Fruit fly (Drosophila melanogaster) whole organism, embryonic: ENCODE results near the gene CG9626.

Source experiments
- Atf6 ChIP-seq: fragments of 200-800 bp; sonication (Bioruptor generic); IDR thresholded peaks from 2 replicates; pipeline ENCODE4 v1.3.6; 2022; ENCODE audit warnings: missing biosample characterization, missing genetic modification characterization
- Awh ChIP-seq: fragments of 200-800 bp; sonication (Bioruptor generic); IDR thresholded peaks from 2 replicates; pipeline ENCODE4, ENCODE4 v1.3.6; 2022; ENCODE audit warnings: missing biosample characterization, missing genetic modification characterization
- CG10209 ChIP-seq: fragments of 200-800 bp; sonication (Bioruptor generic); optimal IDR thresholded peaks from 3 replicates; lab custom pipeline; 2017; ENCODE audit warnings: missing biosample characterization, mild to moderate bottlenecking, missing genetic modification characterization, missing genetic modification reagents
- CG1024 ChIP-seq: fragments of 200-800 bp; sonication (Bioruptor generic); IDR thresholded peaks from 2 replicates; pipeline ENCODE4 v1.3.6; 2022; ENCODE audit warnings: missing biosample characterization, missing genetic modification characterization
- CG11696 ChIP-seq: fragments of 200-800 bp; sonication (Bioruptor generic); IDR thresholded peaks from 2 replicates; pipeline ENCODE4 v1.3.6; 2022; ENCODE audit warnings: missing biosample characterization, missing genetic modification characterization
- CG12299 ChIP-seq: fragments of 200-800 bp; sonication (Bioruptor generic); optimal IDR thresholded peaks from 2 replicates; lab custom pipeline; 2018; ENCODE audit warnings: missing biosample characterization, mild to moderate bottlenecking, missing genetic modification characterization
- CG14965 ChIP-seq: fragments of 200-800 bp; sonication (Bioruptor generic); optimal IDR thresholded peaks from 2 replicates; lab custom pipeline; 2016; ENCODE audit warnings: missing biosample characterization, missing genetic modification characterization, borderline replicate concordance
- CG17361 ChIP-seq: fragments of 200-800 bp; sonication (Bioruptor generic); IDR thresholded peaks from 3 replicates; pipeline ENCODE4 v1.3.6; 2022; ENCODE audit warnings: missing biosample characterization, missing genetic modification characterization
- CG18011 ChIP-seq: fragments of 200-800 bp; sonication (Bioruptor generic); optimal IDR thresholded peaks from 2 replicates; lab custom pipeline; 2017; ENCODE audit warnings: missing biosample characterization, missing genetic modification characterization, mild to moderate bottlenecking, moderate library complexity, missing genotype
- CG30020 ChIP-seq: fragments of 200-800 bp; optimal IDR thresholded peaks from 2 replicates; lab custom pipeline; 2019; ENCODE audit warnings: missing biosample characterization, mild to moderate bottlenecking, missing genetic modification characterization, moderate library complexity
- CG3163 ChIP-seq: fragments of 200-800 bp; sonication (Bioruptor generic); optimal IDR thresholded peaks from 3 replicates; lab custom pipeline; 2016; ENCODE audit warnings: missing biosample characterization, missing genetic modification characterization
- CG32532 ChIP-seq: fragments of 200-800 bp; sonication (Bioruptor generic); IDR thresholded peaks from 2 replicates; pipeline ENCODE4 v1.3.6; 2022; ENCODE audit warnings: missing biosample characterization, missing genetic modification characterization
- CG34422 ChIP-seq: fragments of 200-800 bp; sonication (Bioruptor generic); IDR thresholded peaks from 3 replicates; pipeline ENCODE4 v1.3.6; 2022; ENCODE audit warnings: missing biosample characterization, missing genetic modification characterization
- CG42726 ChIP-seq: fragments of 200-800 bp; sonication (Bioruptor generic); IDR thresholded peaks from 2 replicates; pipeline ENCODE4 v1.3.6; 2022; ENCODE audit warnings: missing biosample characterization, missing genetic modification characterization; ENCODE audit not compliant: partially characterized antibody
- CG4328 ChIP-seq: fragments of 200-800 bp; sonication (Bioruptor generic); optimal IDR thresholded peaks from 3 replicates; lab custom pipeline; 2017; ENCODE audit warnings: missing biosample characterization, missing genetic modification reagents, missing genetic modification characterization
- CG7839 ChIP-seq: fragments of 200-800 bp; sonication (Bioruptor generic); optimal IDR thresholded peaks from 3 replicates; lab custom pipeline; 2018; ENCODE audit warnings: missing biosample characterization, mild to moderate bottlenecking, missing genetic modification characterization, moderate library complexity
- CHES-1-like ChIP-seq: fragments of 200-800 bp; sonication (Bioruptor generic); optimal IDR thresholded peaks from 2 replicates; lab custom pipeline; 2016; ENCODE audit warnings: missing biosample characterization, missing genetic modification characterization
- Chrac-16 ChIP-seq: fragments of 200-800 bp; sonication (Bioruptor generic); optimal IDR thresholded peaks from 3 replicates; lab custom pipeline; 2016; ENCODE audit warnings: missing biosample characterization, missing genetic modification characterization
- CoRest ChIP-seq: fragments of 200-800 bp; sonication (Bioruptor generic); optimal IDR thresholded peaks from 3 replicates; lab custom pipeline; 2018; ENCODE audit warnings: missing biosample characterization, mild to moderate bottlenecking, missing genetic modification characterization, moderate library complexity
- Dad ChIP-seq: fragments of 200-800 bp; sonication (Bioruptor generic); optimal IDR thresholded peaks from 3 replicates; lab custom pipeline; 2016; ENCODE audit warnings: missing biosample characterization, missing genetic modification characterization
- HLH4C ChIP-seq: fragments of 200-800 bp; sonication (Bioruptor generic); IDR thresholded peaks from 3 replicates; pipeline ENCODE4 v1.3.6; 2022; ENCODE audit warnings: missing biosample characterization, missing genetic modification characterization; ENCODE audit not compliant: partially characterized antibody
- HmgZ ChIP-seq: fragments of 200-800 bp; sonication (Bioruptor generic); optimal IDR thresholded peaks from 2 replicates; lab custom pipeline; 2018; ENCODE audit warnings: missing biosample characterization, mild to moderate bottlenecking, missing genetic modification characterization
- Hmx ChIP-seq: fragments of 200-800 bp; sonication (Bioruptor generic); optimal IDR thresholded peaks from 2 replicates; lab custom pipeline; 2016; ENCODE audit warnings: missing biosample characterization, missing genetic modification characterization
- MESR4 ChIP-seq: fragments of 200-800 bp; sonication (Bioruptor generic); optimal IDR thresholded peaks from 2 replicates; lab custom pipeline; 2018; ENCODE audit warnings: missing biosample characterization, mild to moderate bottlenecking, missing genetic modification characterization, moderate library complexity
- Nf-YA ChIP-seq: fragments of 200-800 bp; sonication (Bioruptor generic); IDR thresholded peaks from 2 replicates; pipeline ENCODE4 v1.3.6; 2022; ENCODE audit warnings: missing biosample characterization, missing genetic modification characterization
- Nf-YC ChIP-seq: fragments of 200-800 bp; optimal IDR thresholded peaks from 3 replicates; lab custom pipeline; 2019; ENCODE audit warnings: missing biosample characterization, mild to moderate bottlenecking, missing genetic modification characterization, moderate library complexity
- aop ChIP-seq: fragments of 200-800 bp; sonication (Bioruptor generic); IDR thresholded peaks from 2 replicates; pipeline ENCODE4 v1.3.6; 2022; ENCODE audit warnings: missing biosample characterization, missing genetic modification characterization
- ase ChIP-seq: fragments of 200-800 bp; sonication (Bioruptor generic); IDR thresholded peaks from 3 replicates; pipeline ENCODE4 v1.3.6; 2022; ENCODE audit warnings: missing biosample characterization, missing genetic modification characterization
- ash1 ChIP-seq: fragments of 200-800 bp; sonication (Bioruptor generic); optimal IDR thresholded peaks from 2 replicates; lab custom pipeline; 2018; ENCODE audit warnings: missing biosample characterization, mild to moderate bottlenecking, missing genetic modification characterization
- bab2 ChIP-seq: fragments of 200-800 bp; sonication (Bioruptor generic); optimal IDR thresholded peaks from 2 replicates; lab custom pipeline; 2016; ENCODE audit warnings: missing biosample characterization, missing genetic modification characterization
- btn ChIP-seq: fragments of 200-800 bp; sonication (Bioruptor generic); optimal IDR thresholded peaks from 2 replicates; lab custom pipeline; 2016; ENCODE audit warnings: missing biosample characterization, missing genetic modification characterization
- caup ChIP-seq: fragments of 200-800 bp; sonication (Bioruptor generic); optimal IDR thresholded peaks from 3 replicates; lab custom pipeline; 2017; ENCODE audit warnings: missing biosample characterization, mild to moderate bottlenecking, missing genetic modification characterization, moderate library complexity; ENCODE audit not compliant: severe bottlenecking
- chif ChIP-seq, 2 experiments: fragments of 200-800 bp; sonication (Bioruptor generic); optimal IDR thresholded peaks; 3 replicates each; lab custom pipeline; 2016; ENCODE audit warnings: missing biosample characterization in 2 of 2, missing genetic modification characterization in 2 of 2
- chm ChIP-seq: fragments of 200-800 bp; sonication (Bioruptor generic); IDR thresholded peaks from 2 replicates; pipeline ENCODE4 v1.3.6; 2022; ENCODE audit warnings: missing biosample characterization, missing genetic modification characterization
- eyg ChIP-seq: fragments of 200-800 bp; sonication (Bioruptor generic); optimal IDR thresholded peaks from 3 replicates; lab custom pipeline; 2016; ENCODE audit warnings: missing biosample characterization, missing genetic modification characterization
- gce ChIP-seq: fragments of 200-800 bp; sonication (Bioruptor generic); IDR thresholded peaks from 3 replicates; pipeline ENCODE4 v1.3.6; 2022; ENCODE audit warnings: missing biosample characterization, missing genetic modification characterization
- her ChIP-seq: fragments of 200-800 bp; sonication (Bioruptor generic); optimal IDR thresholded peaks from 2 replicates; lab custom pipeline; 2016; ENCODE audit warnings: missing biosample characterization, missing genetic modification characterization
- lab ChIP-seq: fragments of 200-800 bp; sonication (Bioruptor generic); optimal IDR thresholded peaks from 3 replicates; lab custom pipeline; 2017; ENCODE audit warnings: missing biosample characterization, missing genetic modification characterization, mild to moderate bottlenecking, moderate library complexity, missing genetic modification reagents
- lola ChIP-seq, 3 experiments: fragments of >200 bp in 2 of 3; fragments of 200-800 bp in 1 of 3; sonication (Bioruptor generic) in 1 of 3; optimal IDR thresholded peaks; 2 replicates each; lab custom pipeline; 2017 to 2019; ENCODE audit warnings: missing biosample characterization in 3 of 3, missing genetic modification characterization in 3 of 3, mild to moderate bottlenecking in 1 of 3, moderate library complexity in 1 of 3
- nerfin-1 ChIP-seq: fragments of 200-800 bp; sonication (Bioruptor generic); optimal IDR thresholded peaks from 3 replicates; lab custom pipeline; 2019; ENCODE audit warnings: missing biosample characterization, mild to moderate bottlenecking, missing genetic modification characterization, moderate library complexity
- nom ChIP-seq: fragments of 200-800 bp; sonication (Bioruptor generic); optimal IDR thresholded peaks from 2 replicates; lab custom pipeline; 2017; ENCODE audit warnings: missing biosample characterization, missing genetic modification characterization, mild to moderate bottlenecking, moderate library complexity, missing genetic modification reagents
- pho ChIP-seq: fragments of 200-800 bp; sonication (Bioruptor generic); optimal IDR thresholded peaks from 2 replicates; lab custom pipeline; 2016; ENCODE audit warnings: missing biosample characterization, missing genetic modification characterization
- sc ChIP-seq, 3 experiments: fragments of >200 bp in 2 of 3; fragments of 200-800 bp in 1 of 3; sonication (Bioruptor generic) in 1 of 3; optimal IDR thresholded peaks; 2 replicates in 2 of 3; 3 replicates in 1 of 3; lab custom pipeline; 2017; ENCODE audit warnings: mild to moderate bottlenecking in 1 of 3, missing biosample characterization in 1 of 3, missing genetic modification characterization in 1 of 3, missing genetic modification reagents in 1 of 3
- sens ChIP-seq: fragments of 200-800 bp; sonication (Bioruptor generic); peaks from one replicate; lab custom pipeline; 2016; ENCODE audit warnings: missing biosample characterization, missing genetic modification characterization
- slbo ChIP-seq: fragments of 200-800 bp; sonication (Bioruptor generic); IDR thresholded peaks from 2 replicates; pipeline ENCODE4 v1.3.6; 2022; ENCODE audit warnings: missing biosample characterization, missing genetic modification characterization
- sna ChIP-seq: fragments of 200-800 bp; sonication (Bioruptor generic); IDR thresholded peaks from 2 replicates; pipeline ENCODE4 v1.3.6; 2022; ENCODE audit warnings: missing biosample characterization, missing genetic modification characterization; ENCODE audit not compliant: partially characterized antibody
- tio ChIP-seq: fragments of 200-800 bp; sonication (Bioruptor generic); optimal IDR thresholded peaks from 2 replicates; lab custom pipeline; 2017; ENCODE audit warnings: missing biosample characterization, missing genetic modification characterization, inconsistent platforms
- unc-4 ChIP-seq: fragments of 200-800 bp; sonication (Bioruptor generic); IDR thresholded peaks from 2 replicates; pipeline ENCODE4 v1.3.6; 2022; ENCODE audit warnings: missing biosample characterization, missing genetic modification characterization; ENCODE audit not compliant: partially characterized antibody
- wor ChIP-seq: fragments of 200-800 bp; sonication (Bioruptor generic); IDR thresholded peaks from 2 replicates; pipeline ENCODE4 v1.3.6; 2022; ENCODE audit warnings: missing biosample characterization, missing genetic modification characterization

CG9626 gene

dm6 chr3R:8349449-8350115 lies 48.8 kb upstream of the CG9626 start, which contains the start of gene Atg13 (continued):
- TF ChIP-seq CHES-1-like (GFP tag; lab: Kevin White, UChicago) (no peak), Awh (GFP tag; lab: Robert Waterston, UW) (no peak), sens (GFP tag; lab: Kevin White, UChicago) (peak; percentile 61), Dad (no peak), HmgZ (no peak), gce (GFP tag; lab: Robert Waterston, UW) (no peak), eyg (GFP tag; lab: Kevin White, UChicago) (no peak), caup (GFP tag; lab: Kevin White, UChicago) (no peak), CG42726 (peak; percentile 82), CG3163 (no peak), lab (no peak), bab2 (GFP tag; lab: Kevin White, UChicago) (peak; percentile 2), nom (peak; percentile 98), HLH4C (GFP tag; lab: Robert Waterston, UW) (peak; percentile 69), Atf6 (no peak), nerfin-1 (no peak), CG1024 (peak; percentile 55; the same call in 1 of the 2 replicates), CG4328 (no peak), Nf-YA (no peak), CG34422 (GFP tag; lab: Robert Waterston, UW) (peak; percentile 6; the same call in 1 of the 3 replicates), CG18011 (GFP tag; lab: Kevin White, UChicago) (no peak), slbo (GFP tag; lab: Robert Waterston, UW) (peak; percentile 35; the same call in 1 of the 2 replicates), Hmx (GFP tag; lab: Kevin White, UChicago) (no peak), CG12299 (no peak), unc-4 (peak; percentile 69), CG30020 (tag; lab: Kevin White, UChicago) (peak; percentile 95), ash1 (GFP tag; lab: Kevin White, UChicago) (no peak), CG17361 (peak; percentile 79), Chrac-16 (GFP tag; lab: Kevin White, UChicago) (no peak), CG7839 (tag; lab: Kevin White, UChicago) (no peak), Nf-YC (tag; lab: Kevin White, UChicago) (peak; percentile 62), sna (GFP tag; lab: Robert Waterston, UW) (peak; percentile 44), her (GFP tag; lab: Kevin White, UChicago) (no peak), tio (no peak), CG10209 (GFP tag; lab: Kevin White, UChicago) (peak; percentile 8), CG32532 (GFP tag; lab: Robert Waterston, UW) (no peak), chif (GFP tag; optimal IDR thresholded peaks at IDR 0.05; lab: Kevin White, UChicago) (peak in 1 of 2 experiments; percentile 38), btn (GFP tag; lab: Kevin White, UChicago) (no peak), chm (GFP tag; lab: Robert Waterston, UW) (peak; percentile 70; the same call in 1 of the 2 replicates), wor (GFP tag; lab: Robert Waterston, UW) (no peak), aop (no peak), pho (peak; percentile 27), CG11696 (GFP tag; lab: Robert Waterston, UW) (no peak), lola (GFP tag; optimal IDR thresholded peaks at IDR 0.05; lab: Kevin White, UChicago) (peak in 1 of 3 experiments; percentile 34), MESR4 (GFP tag; lab: Kevin White, UChicago) (peak; percentile 80), sc (optimal IDR thresholded peaks at IDR 0.05; lab: Kevin White, UChicago) (no peak), sc (GFP tag; optimal IDR thresholded peaks at IDR 0.05; lab: Kevin White, UChicago) (no peak), ase (GFP tag; lab: Robert Waterston, UW) (no peak), CoRest (tag; lab: Kevin White, UChicago) (peak; percentile 70), CG14965 (GFP tag; lab: Kevin White, UChicago) (no peak)
